Fruit fly (Drosophila melanogaster) whole organism, embryonic: ENCODE results near the gene ath.
A peak's percentile ranks its signal among the peaks of the same experiment; 100 is the strongest.

Experiments used
- Adf1 ChIP-seq: fragments of 200-800 bp; sonication (Bioruptor generic); IDR thresholded peaks from 2 replicates; pipeline ENCODE4 v1.3.6; 2022; ENCODE audit warnings: missing biosample characterization, missing genetic modification characterization
- Atf6 ChIP-seq: fragments of 200-800 bp; sonication (Bioruptor generic); IDR thresholded peaks from 2 replicates; pipeline ENCODE4 v1.3.6; 2022; ENCODE audit warnings: missing biosample characterization, missing genetic modification characterization
- Bteb2 ChIP-seq: fragments of 200-800 bp; sonication (Bioruptor generic); optimal IDR thresholded peaks from 2 replicates; lab custom pipeline; 2016; ENCODE audit warnings: missing biosample characterization, missing genetic modification characterization
- C15 ChIP-seq: fragments of 200-800 bp; sonication (Bioruptor generic); IDR thresholded peaks from 3 replicates; pipeline ENCODE4 v1.3.6; 2022; ENCODE audit warnings: missing biosample characterization, missing genetic modification characterization
- CG10959 ChIP-seq: fragments of 200-800 bp; sonication (Bioruptor generic); IDR thresholded peaks from 2 replicates; pipeline ENCODE4 v1.3.6; 2022; ENCODE audit warnings: missing biosample characterization, missing genetic modification characterization
- CG11085 ChIP-seq: fragments of 200-800 bp; sonication (Bioruptor generic); IDR thresholded peaks from 2 replicates; pipeline ENCODE4 v1.3.6; 2022; ENCODE audit warnings: missing biosample characterization, missing genetic modification characterization
- CG1233 ChIP-seq: fragments of 200-800 bp; sonication (Bioruptor generic); optimal IDR thresholded peaks from 4 replicates; lab custom pipeline; 2018; ENCODE audit warnings: missing biosample characterization, mild to moderate bottlenecking, missing genetic modification characterization
- CG15514 ChIP-seq: fragments of 200-800 bp; sonication (Bioruptor generic); optimal IDR thresholded peaks from 3 replicates; lab custom pipeline; 2017; ENCODE audit warnings: missing biosample characterization, missing genetic modification characterization, mild to moderate bottlenecking, moderate library complexity, missing genetic modification reagents
- CG15601 ChIP-seq: fragments of 200-800 bp; sonication (Bioruptor generic); optimal IDR thresholded peaks from 3 replicates; lab custom pipeline; 2019; ENCODE audit warnings: missing biosample characterization, mild to moderate bottlenecking, missing genetic modification characterization, moderate library complexity
- CG1603 ChIP-seq: fragments of 200-800 bp; sonication (Bioruptor generic); optimal IDR thresholded peaks from 2 replicates; lab custom pipeline; 2019; ENCODE audit warnings: missing biosample characterization, mild to moderate bottlenecking, missing genetic modification characterization, moderate library complexity
- CG16813 ChIP-seq: fragments of 200-800 bp; sonication (Bioruptor generic); IDR thresholded peaks from 3 replicates; pipeline ENCODE4 v1.3.6; 2022; ENCODE audit warnings: missing biosample characterization, missing genetic modification characterization; ENCODE audit not compliant: partially characterized antibody
- CG17802 ChIP-seq: fragments of 200-800 bp; sonication (Bioruptor generic); optimal IDR thresholded peaks from 2 replicates; lab custom pipeline; 2018; ENCODE audit warnings: missing biosample characterization, mild to moderate bottlenecking, missing genetic modification characterization, moderate library complexity
- CG17829 ChIP-seq: fragments of 200-800 bp; optimal IDR thresholded peaks from 2 replicates; lab custom pipeline; 2019; ENCODE audit warnings: missing biosample characterization, mild to moderate bottlenecking, missing genetic modification characterization, moderate library complexity
- CG2120 ChIP-seq: fragments of 200-800 bp; sonication (Bioruptor generic); optimal IDR thresholded peaks from 3 replicates; lab custom pipeline; 2016; ENCODE audit warnings: missing biosample characterization, missing genetic modification characterization
- CG31441 ChIP-seq: fragments of 200-800 bp; sonication (Bioruptor generic); IDR thresholded peaks from 2 replicates; pipeline ENCODE4 v1.3.6; 2022; ENCODE audit warnings: missing biosample characterization, missing genetic modification characterization
- CG3995 ChIP-seq: fragments of 200-800 bp; sonication (Bioruptor generic); optimal IDR thresholded peaks from 3 replicates; lab custom pipeline; 2016; ENCODE audit warnings: missing biosample characterization, missing genetic modification characterization
- CG42726 ChIP-seq: fragments of 200-800 bp; sonication (Bioruptor generic); IDR thresholded peaks from 2 replicates; pipeline ENCODE4 v1.3.6; 2022; ENCODE audit warnings: missing biosample characterization, missing genetic modification characterization; ENCODE audit not compliant: partially characterized antibody
- CG4424 ChIP-seq: fragments of 200-800 bp; sonication (Bioruptor generic); optimal IDR thresholded peaks from 3 replicates; lab custom pipeline; 2016; ENCODE audit warnings: missing biosample characterization, missing genetic modification characterization
- CG4617 ChIP-seq: fragments of 200-800 bp; sonication (Bioruptor generic); optimal IDR thresholded peaks from 3 replicates; lab custom pipeline; 2016; ENCODE audit warnings: missing biosample characterization, missing genetic modification characterization, borderline replicate concordance
- CG7556 ChIP-seq: fragments of 200-800 bp; sonication (Bioruptor generic); optimal IDR thresholded peaks from 2 replicates; lab custom pipeline; 2017; ENCODE audit warnings: missing biosample characterization, mild to moderate bottlenecking, missing genetic modification characterization
- CG8290 ChIP-seq, 3 experiments: fragments of 200-800 bp; sonication (Bioruptor generic); optimal IDR thresholded peaks; 2 replicates each; lab custom pipeline; 2016 to 2019; ENCODE audit warnings: missing biosample characterization in 3 of 3, missing genetic modification characterization in 3 of 3, mild to moderate bottlenecking in 2 of 3, moderate library complexity in 1 of 3
- CG8765 ChIP-seq: fragments of 200-800 bp; sonication (Bioruptor generic); IDR thresholded peaks from 2 replicates; pipeline ENCODE4 v1.3.6; 2022; ENCODE audit warnings: missing biosample characterization, missing genetic modification characterization
- CrebB ChIP-seq: fragments of 200-800 bp; sonication (Bioruptor generic); optimal IDR thresholded peaks from 3 replicates; lab custom pipeline; 2018; ENCODE audit warnings: missing biosample characterization, mild to moderate bottlenecking, missing genetic modification characterization
- Dref ChIP-seq: fragments of 200-800 bp; sonication (Bioruptor generic); IDR thresholded peaks from 2 replicates; pipeline ENCODE4 v1.3.6; 2022; ENCODE audit warnings: missing biosample characterization, missing genetic modification characterization
- HLH54F ChIP-seq: fragments of 200-800 bp; sonication (Bioruptor generic); optimal IDR thresholded peaks from 3 replicates; lab custom pipeline; 2016; ENCODE audit warnings: missing biosample characterization, missing genetic modification characterization
- HmgD ChIP-seq: fragments of 200-800 bp; sonication (Bioruptor generic); optimal IDR thresholded peaks from 3 replicates; lab custom pipeline; 2016; ENCODE audit warnings: missing biosample characterization, missing genetic modification characterization
- HmgZ ChIP-seq: fragments of 200-800 bp; sonication (Bioruptor generic); optimal IDR thresholded peaks from 2 replicates; lab custom pipeline; 2018; ENCODE audit warnings: missing biosample characterization, mild to moderate bottlenecking, missing genetic modification characterization
- Hsf ChIP-seq: fragments of 200-800 bp; sonication (Bioruptor generic); optimal IDR thresholded peaks from 3 replicates; lab custom pipeline; 2016; ENCODE audit warnings: missing biosample characterization, missing genetic modification characterization
- Nf-YC ChIP-seq: fragments of 200-800 bp; optimal IDR thresholded peaks from 3 replicates; lab custom pipeline; 2019; ENCODE audit warnings: missing biosample characterization, mild to moderate bottlenecking, missing genetic modification characterization, moderate library complexity
- Opbp ChIP-seq: fragments of 200-800 bp; sonication (Bioruptor generic); IDR thresholded peaks from 3 replicates; pipeline ENCODE4 v1.3.6; 2022; ENCODE audit warnings: missing biosample characterization, missing genetic modification characterization; ENCODE audit not compliant: partially characterized antibody
- Sox100B ChIP-seq: fragments of 200-800 bp; sonication (Bioruptor generic); optimal IDR thresholded peaks from 3 replicates; lab custom pipeline; 2018; ENCODE audit warnings: missing biosample characterization, mild to moderate bottlenecking, missing genetic modification characterization
- Vsx1 ChIP-seq: fragments of 200-800 bp; sonication (Bioruptor generic); optimal IDR thresholded peaks from 2 replicates; lab custom pipeline; 2017; ENCODE audit warnings: missing biosample characterization, mild to moderate bottlenecking, missing genetic modification characterization, missing genetic modification reagents
- Xbp1 ChIP-seq: fragments of 200-800 bp; sonication (Bioruptor generic); optimal IDR thresholded peaks from 3 replicates; lab custom pipeline; 2016; ENCODE audit warnings: missing biosample characterization, mild to moderate bottlenecking, missing genetic modification characterization
- bbx ChIP-seq: fragments of 200-800 bp; sonication (Bioruptor generic); IDR thresholded peaks from 2 replicates; pipeline ENCODE4 v1.3.6; 2022; ENCODE audit warnings: missing biosample characterization, missing genetic modification characterization; ENCODE audit not compliant: partially characterized antibody
- crp ChIP-seq, 2 experiments: fragments of 200-800 bp; sonication (Bioruptor generic); optimal IDR thresholded peaks; 2 replicates in 1 of 2; 3 replicates in 1 of 2; lab custom pipeline; 2017; ENCODE audit warnings: missing biosample characterization in 2 of 2, missing genetic modification characterization in 2 of 2, mild to moderate bottlenecking in 1 of 2, moderate library complexity in 1 of 2
- dati ChIP-seq: fragments of 200-800 bp; sonication (Bioruptor generic); IDR thresholded peaks from 2 replicates; pipeline ENCODE4 v1.3.6; 2022; ENCODE audit warnings: missing biosample characterization, missing genetic modification characterization
- ewg ChIP-seq: fragments of 200-800 bp; sonication (Bioruptor generic); optimal IDR thresholded peaks from 3 replicates; lab custom pipeline; 2017; ENCODE audit warnings: mild to moderate bottlenecking, missing biosample characterization, missing genetic modification reagents, missing genetic modification characterization
- grau ChIP-seq: fragments of 200-800 bp; optimal IDR thresholded peaks from 3 replicates; lab custom pipeline; 2019; ENCODE audit warnings: missing biosample characterization, mild to moderate bottlenecking, missing genetic modification characterization, moderate library complexity
- gro ChIP-seq: fragments of 200-800 bp; sonication (Bioruptor generic); optimal IDR thresholded peaks from 2 replicates; lab custom pipeline; 2016; ENCODE audit warnings: missing biosample characterization, missing genetic modification characterization
- jumu ChIP-seq: fragments of 200-800 bp; sonication (Bioruptor generic); optimal IDR thresholded peaks from 3 replicates; lab custom pipeline; 2016; ENCODE audit warnings: missing biosample characterization, missing genetic modification characterization
- knrl ChIP-seq: fragments of 200-800 bp; sonication (Bioruptor generic); IDR thresholded peaks from 3 replicates; pipeline ENCODE4 v1.3.6; 2022; ENCODE audit warnings: missing biosample characterization, missing genetic modification characterization; ENCODE audit not compliant: partially characterized antibody
- lilli ChIP-seq: fragments of 200-800 bp; sonication (Bioruptor generic); optimal IDR thresholded peaks from 3 replicates; lab custom pipeline; 2016; ENCODE audit warnings: missing biosample characterization, missing genetic modification characterization
- lmd ChIP-seq: fragments of 200-800 bp; sonication (Bioruptor generic); IDR thresholded peaks from 2 replicates; pipeline ENCODE4 v1.3.6; 2022; ENCODE audit warnings: missing biosample characterization, missing genetic modification characterization
- sob ChIP-seq: fragments of 200-800 bp; sonication (Bioruptor generic); IDR thresholded peaks from 2 replicates; pipeline ENCODE4 v1.3.6; 2022; ENCODE audit warnings: missing biosample characterization, missing genetic modification characterization
- ssp ChIP-seq: fragments of 200-800 bp; sonication (Bioruptor generic); IDR thresholded peaks from 2 replicates; pipeline ENCODE4 v1.3.6; 2022; ENCODE audit warnings: missing biosample characterization, missing genetic modification characterization
- sug ChIP-seq: fragments of 200-800 bp; optimal IDR thresholded peaks from 2 replicates; lab custom pipeline; 2019; ENCODE audit warnings: missing biosample characterization, mild to moderate bottlenecking, missing genetic modification characterization, moderate library complexity
- vnd ChIP-seq: fragments of 200-800 bp; sonication (Bioruptor generic); IDR thresholded peaks from 3 replicates; pipeline ENCODE4 v1.3.6; 2022; ENCODE audit warnings: missing biosample characterization, missing genetic modification characterization; ENCODE audit not compliant: partially characterized antibody
- zfh2 ChIP-seq: fragments of 200-800 bp; sonication (Bioruptor generic); optimal IDR thresholded peaks from 2 replicates; lab custom pipeline; 2016; ENCODE audit warnings: missing biosample characterization, missing genetic modification characterization

Gene ath

DNA sequence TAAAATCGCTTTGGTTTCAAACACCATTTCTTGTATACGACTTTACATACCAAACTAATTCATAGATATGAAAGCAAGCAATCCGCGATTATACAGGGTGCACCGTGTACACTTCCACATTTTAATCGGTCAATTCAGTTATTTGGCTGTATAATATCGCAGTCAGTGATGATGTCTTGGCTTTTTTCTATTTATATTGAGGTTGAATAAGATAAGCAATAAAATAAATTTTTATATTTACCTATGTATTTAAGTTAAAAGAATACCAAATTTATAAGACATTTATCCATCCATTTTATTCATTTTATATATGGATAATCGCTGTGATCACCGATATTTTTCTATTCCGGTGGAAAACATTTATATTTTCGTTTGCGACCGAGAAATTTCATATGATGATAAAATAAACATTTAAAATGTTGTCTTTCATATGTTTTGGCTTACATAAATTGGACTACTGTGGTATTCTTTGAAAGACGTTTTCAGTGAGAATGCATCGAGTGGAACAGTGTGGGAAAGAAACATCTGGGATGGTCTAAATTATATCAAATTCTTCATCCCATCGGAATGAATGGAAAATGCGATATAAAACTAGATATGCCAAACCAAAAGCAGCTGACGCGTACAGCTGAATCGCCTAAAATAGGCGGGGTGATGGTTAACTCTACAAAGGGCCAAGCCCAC, 15.9 kb downstream of the ath start, which contains the start of gene CG5708 (continued):
- no peak for TF ChIP-seq dati (GFP tag; lab: Robert Waterston, UW)
- TF ChIP-seq C15 (GFP tag; lab: Robert Waterston, UW), result no peak
- TF ChIP-seq sug, result peak; percentile 15
- TF ChIP-seq ewg (GFP tag; lab: Kevin White, UChicago), result no peak
- TF ChIP-seq Atf6 (GFP tag; lab: Robert Waterston, UW), result 0 out of 2 replicates have a peak, but pooled peaks have one; percentile 17
- no peak for TF ChIP-seq CG15601
- peak; percentile 30 for TF ChIP-seq CG15514 (GFP tag; lab: Kevin White, UChicago)
- peak; percentile 2 for TF ChIP-seq zfh2 (GFP tag; lab: Kevin White, UChicago)
- peak; percentile 58 for TF ChIP-seq CG16813
- peak; percentile 37 for TF ChIP-seq CG2120 (GFP tag; lab: Kevin White, UChicago)
- TF ChIP-seq ssp, result peak; percentile 87
- TF ChIP-seq CG10959 (GFP tag; lab: Robert Waterston, UW), result no peak
- peak; percentile 48 for TF ChIP-seq Xbp1
- peak; percentile 5 for TF ChIP-seq HLH54F (GFP tag; lab: Kevin White, UChicago)
- TF ChIP-seq CG4424, result peak; percentile 6
- TF ChIP-seq Hsf (GFP tag; lab: Kevin White, UChicago), result peak; percentile 1
- no peak for TF ChIP-seq Bteb2 (GFP tag; lab: Kevin White, UChicago)
- TF ChIP-seq CG8290 (GFP tag; optimal IDR thresholded peaks at IDR 0.05; lab: Kevin White, UChicago), result peak; percentile 62
- TF ChIP-seq CG8290 (tag; optimal IDR thresholded peaks at IDR 0.05; lab: Kevin White, UChicago), result peak; percentile 34 to 67
- TF ChIP-seq CG11085, result no peak
- TF ChIP-seq CG17802 (tag; lab: Kevin White, UChicago), result peak; percentile 82
- TF ChIP-seq CG31441 (GFP tag; lab: Robert Waterston, UW), result peak; percentile 46; the same call in 1 of the 2 replicates
- TF ChIP-seq lilli (GFP tag; lab: Kevin White, UChicago), result peak; percentile 5
- peak; percentile 75; the same call in 2 of the 3 replicates for TF ChIP-seq Opbp (GFP tag; lab: Robert Waterston, UW)
- TF ChIP-seq CG1603, result peak; percentile 86
- TF ChIP-seq knrl (GFP tag; lab: Robert Waterston, UW), result peak; percentile 50; the same call in 2 of the 3 replicates
- TF ChIP-seq CG1233 (GFP tag; lab: Kevin White, UChicago), result no peak
- TF ChIP-seq CG8765 (GFP tag; lab: Robert Waterston, UW), result no peak
- TF ChIP-seq grau (tag; lab: Kevin White, UChicago), result peak; percentile 24
- TF ChIP-seq CG17829, result peak; percentile 35
- no peak for TF ChIP-seq CG7556 (GFP tag; lab: Kevin White, UChicago)
- no peak for TF ChIP-seq HmgD
- TF ChIP-seq Nf-YC (tag; lab: Kevin White, UChicago), result peak; percentile 47
- TF ChIP-seq CrebB (tag; lab: Kevin White, UChicago), result no peak
- TF ChIP-seq Sox100B (GFP tag; lab: Kevin White, UChicago), result peak; percentile 24
- peak; percentile 56 for TF ChIP-seq Dref (GFP tag; lab: Robert Waterston, UW)
- TF ChIP-seq jumu (GFP tag; lab: Kevin White, UChicago), result no peak
- peak; percentile 52 for TF ChIP-seq CG3995
- no peak for TF ChIP-seq Adf1 (GFP tag; lab: Robert Waterston, UW)
- TF ChIP-seq vnd (GFP tag; lab: Robert Waterston, UW), result no peak
- TF ChIP-seq gro (GFP tag; lab: Kevin White, UChicago), result no peak
- no peak for TF ChIP-seq bbx (GFP tag; lab: Robert Waterston, UW)
- peak; percentile 73 for TF ChIP-seq CG4617 (GFP tag; lab: Kevin White, UChicago)
- peak; percentile 42 for TF ChIP-seq HmgZ
- no peak for TF ChIP-seq lmd
- 0 out of 2 replicates have a peak, but pooled peaks have one; percentile 39 for TF ChIP-seq sob
- TF ChIP-seq CG42726 (GFP tag; lab: Robert Waterston, UW), result peak; percentile 54; the same call in 1 of the 2 replicates
- TF ChIP-seq Vsx1 (GFP tag; lab: Kevin White, UChicago), result no peak
- TF ChIP-seq crp (GFP tag; optimal IDR thresholded peaks at IDR 0.05; lab: Kevin White, UChicago), result peak in 1 of 2 experiments; percentile 48
